Worm (Caenorhabditis elegans): Measurements from ENCODE around the gene R10E11.9.

The R10E11.9 gene

DNA sequence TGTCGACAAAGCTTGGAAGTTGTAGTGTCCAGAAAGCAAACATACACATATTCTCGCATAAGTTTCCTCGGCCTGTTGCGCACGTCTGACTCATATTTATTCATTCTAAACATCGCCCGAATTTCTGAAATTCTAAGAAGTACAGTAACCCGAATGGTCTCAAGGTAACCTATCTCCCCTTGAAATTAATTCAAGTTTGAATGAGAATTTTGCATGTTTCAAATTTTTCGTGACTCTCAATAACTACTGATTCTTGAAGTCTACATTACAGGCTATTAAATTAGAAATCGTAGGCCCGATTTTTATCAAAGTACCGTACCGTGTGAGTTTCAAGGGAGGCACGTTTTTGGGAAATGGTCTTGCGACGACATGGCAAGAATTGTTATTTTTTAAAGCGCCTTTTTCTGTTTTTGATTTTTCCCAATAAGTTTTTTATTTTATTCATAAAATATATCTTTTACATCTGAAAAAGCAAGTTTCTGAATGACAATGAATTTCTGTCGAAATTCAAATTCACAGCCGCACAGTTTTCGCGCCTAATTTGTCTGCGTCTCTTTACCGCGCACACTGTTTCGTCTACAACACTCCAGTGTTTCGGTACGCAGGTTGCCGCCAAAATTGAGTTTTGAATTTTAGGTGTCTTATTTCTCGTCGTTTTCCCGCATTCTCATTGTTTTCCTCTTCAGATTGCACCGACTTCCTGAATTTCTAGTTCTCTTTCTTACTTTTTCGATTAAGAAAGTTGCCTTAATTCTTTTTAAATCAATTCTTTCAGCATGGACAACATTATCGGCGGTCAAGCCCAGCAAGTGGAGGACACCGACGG is at the start of gene R10E11.9, which contains the start of gene mcm-6:
TSS of gene R10E11.9 (minus strand) at position 51 of the 826 bp plus-strand sequence.
TSS of gene mcm-6 (plus strand) at position 776 of the 826 bp plus-strand sequence.
- TF ChIP-seq xnd-1 (tag; optimal IDR thresholded peaks at IDR 0.05) (peak; percentile 81), madf-10 (tag; optimal IDR thresholded peaks at IDR 0.05) (no peak), lag-1 (GFP tag; IDR thresholded peaks at IDR 0.05) (no peak), sptf-2 (GFP tag; optimal IDR thresholded peaks at IDR 0.05) (no peak), Y67H2A.10 (GFP tag; conservative IDR thresholded peaks at IDR 0.05) (no peak), B0019.2 (GFP tag; conservative IDR thresholded peaks at IDR 0.05) (no peak), aptf-3 (GFP tag; IDR thresholded peaks at IDR 0.05) (no peak), Y56A3A.18 (GFP tag; IDR thresholded peaks at IDR 0.05) (no peak), madf-8 (GFP tag; conservative IDR thresholded peaks at IDR 0.05) (peak; percentile 91), ceh-40 (GFP tag; IDR thresholded peaks at IDR 0.05) (no peak), K11D2.4 (GFP tag; IDR thresholded peaks at IDR 0.05) (no peak), cebp-1 (GFP tag; IDR thresholded peaks at IDR 0.05) (no peak), cebp-1 (tag; optimal IDR thresholded peaks at IDR 0.05) (no peak), mes-4 (tag; optimal IDR thresholded peaks at IDR 0.05) (no peak), let-526 (GFP tag; IDR thresholded peaks at IDR 0.05) (no peak), ceh-58 (GFP tag; IDR thresholded peaks at IDR 0.05) (no peak), hlh-26 (GFP tag; conservative IDR thresholded peaks at IDR 0.05) (no peak), nfya-1 (tag; optimal IDR thresholded peaks at IDR 0.05; ENCODE audit: borderline replicate concordance, insufficient read depth) (no peak), ZK185.1 (tag; optimal IDR thresholded peaks at IDR 0.05; ENCODE audit: poor library complexity, severe bottlenecking) (no peak), snpc-4 (GFP tag; optimal IDR thresholded peaks at IDR 0.05) (no peak), snpc-4 (tag; optimal IDR thresholded peaks at IDR 0.05) (peak in 1 of 4 experiments; percentile 4), hmg-1.2 (GFP tag; IDR thresholded peaks at IDR 0.05) (peak; percentile 96), cebp-2 (GFP tag; IDR thresholded peaks at IDR 0.05) (no peak), dpl-1 (GFP tag; optimal IDR thresholded peaks at IDR 0.05) (peak; percentile 66), ztf-3 (GFP tag; optimal IDR thresholded peaks at IDR 0.05) (no peak), ztf-26 (tag; optimal IDR thresholded peaks at IDR 0.05) (no peak), hlh-12 (tag; optimal IDR thresholded peaks at IDR 0.05) (no peak), lin-54 (GFP tag; optimal IDR thresholded peaks at IDR 0.05) (peak; percentile 80), nfya-2 (GFP tag; IDR thresholded peaks at IDR 0.05) (no peak), sea-2 (GFP tag; IDR thresholded peaks at IDR 0.05) (no peak), F39B2.1 (GFP tag; IDR thresholded peaks at IDR 0.05) (no peak), ztf-22 (GFP tag; optimal IDR thresholded peaks at IDR 0.05) (no peak), B0261.1 (tag; optimal IDR thresholded peaks at IDR 0.05) (no peak), madf-6 (GFP tag; IDR thresholded peaks at IDR 0.05) (peak; percentile 94), T07F8.4 (tag; optimal IDR thresholded peaks at IDR 0.05) (no peak), attf-3 (GFP tag; conservative IDR thresholded peaks at IDR 0.05) (no peak), unc-130 (GFP tag; optimal IDR thresholded peaks at IDR 0.05) (peak; percentile 37), zim-3 (tag; optimal IDR thresholded peaks at IDR 0.05) (no peak), F57C9.4 (tag; optimal IDR thresholded peaks at IDR 0.05) (no peak), lsl-1 (GFP tag; optimal IDR thresholded peaks at IDR 0.05) (peak; percentile 92), repo-1 (tag; optimal IDR thresholded peaks at IDR 0.05) (no peak), dox-1 (GFP tag; IDR thresholded peaks at IDR 0.05) (peak; percentile 68), egl-18 (GFP tag; IDR thresholded peaks at IDR 0.05) (no peak), unc-62 (GFP tag; optimal IDR thresholded peaks at IDR 0.05) (no peak), mxl-1 (tag; optimal IDR thresholded peaks at IDR 0.05) (no peak), tlf-1 (GFP tag; optimal IDR thresholded peaks at IDR 0.05) (peak; percentile 3), Y95B8A.8 (GFP tag; IDR thresholded peaks at IDR 0.05) (no peak), lin-40 (tag; optimal IDR thresholded peaks at IDR 0.05) (no peak), lin-35 (GFP tag; optimal IDR thresholded peaks at IDR 0.05) (no peak)
